Worm (Caenorhabditis elegans) whole organism, L4/young adult: ENCODE results near the gene zyg-1.

ENCODE experiments used
- W03F9.2 ChIP-seq: fragments of 150-350 bp; optimal IDR thresholded peaks from 2 replicates; lab custom pipeline; 2014; ENCODE audit warnings: missing biosample characterization, missing genetic modification characterization
- dao-5 ChIP-seq: sonication (generic microtip); optimal IDR thresholded peaks from 2 replicates; lab custom pipeline; 2016; ENCODE audit warnings: missing genotype, missing genetic modification characterization, moderate library complexity, missing compliant biosample characterization
- him-1 ChIP-seq: sonication (generic microtip); optimal IDR thresholded peaks from 2 replicates; lab custom pipeline; 2016; ENCODE audit warnings: missing genotype, missing genetic modification reagents, missing genetic modification characterization, missing compliant biosample characterization

DNA sequence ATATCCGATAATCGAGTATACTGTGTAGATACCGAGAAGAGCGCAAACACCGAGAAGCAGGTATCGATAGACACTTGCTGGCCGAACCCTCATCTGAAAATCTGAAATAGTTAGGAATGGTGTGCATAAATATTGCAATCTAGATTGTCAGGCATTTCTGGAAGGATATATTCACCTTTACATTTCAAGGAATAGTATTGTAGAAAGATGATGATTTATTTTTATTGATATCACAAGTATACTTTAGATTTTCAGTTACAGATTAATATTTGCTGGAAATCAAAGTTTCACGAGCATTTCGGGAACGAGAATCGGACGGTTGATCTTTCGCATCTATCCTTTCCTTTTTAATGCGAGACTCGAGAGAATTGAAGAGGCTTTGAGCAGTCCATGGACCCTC, 10.1 kb downstream of the zyg-1 start, which contains the start of gene fut-3:
- TF ChIP-seq him-1 (tag; lab: Kevin White, UChicago) (no peak), W03F9.2 (tag; lab: Kevin White, UChicago) (no peak), dao-5 (no peak)
